Worm (Caenorhabditis elegans) whole organism, young adult: ENCODE measurements around the gene cpar-1.

Source experiments
- B0019.2 ChIP-seq: fragments of 200-800 bp; sonication (Bioruptor generic); conservative IDR thresholded peaks from 2 replicates; pipeline ENCODE4 v1.3.6; 2022; ENCODE audit warnings: missing genetic modification reagents, missing genetic modification characterization, missing compliant biosample characterization
- C06A6.2 ChIP-seq: fragments of 200-800 bp; sonication (Bioruptor generic); conservative IDR thresholded peaks from 2 replicates; pipeline ENCODE4 v1.3.6; 2022; ENCODE audit warnings: missing genetic modification characterization, missing compliant biosample characterization
- D2030.7 ChIP-seq: fragments of 200-800 bp; sonication (Bioruptor generic); IDR thresholded peaks from 2 replicates; pipeline ENCODE4 v1.3.6; 2022; ENCODE audit warnings: missing genetic modification reagents, missing genetic modification characterization, missing compliant biosample characterization
- F10E7.11 ChIP-seq: sonication (generic microtip); optimal IDR thresholded peaks from 2 replicates; lab custom pipeline; 2017; ENCODE audit warnings: mild to moderate bottlenecking, missing genetic modification characterization, moderate library complexity, missing compliant biosample characterization
- F33H1.4 ChIP-seq: fragments of 200-800 bp; sonication (Bioruptor generic); IDR thresholded peaks from 2 replicates; pipeline ENCODE4 v1.3.6; 2022; ENCODE audit warnings: missing genetic modification reagents, missing genetic modification characterization, missing compliant biosample characterization
- F39B2.1 ChIP-seq: fragments of 200-800 bp; sonication (Bioruptor generic); IDR thresholded peaks from 2 replicates; pipeline ENCODE4 v1.3.6; 2022; ENCODE audit warnings: missing genetic modification reagents, missing genetic modification characterization, missing compliant biosample characterization
- F57C9.4 ChIP-seq: sonication (generic microtip); optimal IDR thresholded peaks from 2 replicates; lab custom pipeline; 2017; ENCODE audit warnings: mild to moderate bottlenecking, missing genetic modification characterization, missing compliant biosample characterization
- K11D2.4 ChIP-seq: fragments of 200-800 bp; sonication (Bioruptor generic); IDR thresholded peaks from 2 replicates; pipeline ENCODE4 v1.3.6; 2022; ENCODE audit warnings: missing genetic modification reagents, missing genetic modification characterization, missing compliant biosample characterization
- Y79H2A.3 ChIP-seq: fragments of 200-800 bp; sonication (Bioruptor generic); conservative IDR thresholded peaks from 2 replicates; pipeline ENCODE4 v1.3.6; 2022; ENCODE audit warnings: missing genetic modification reagents, missing genetic modification characterization, missing compliant biosample characterization
- Y95B8A.8 ChIP-seq: fragments of 200-800 bp; sonication (Bioruptor generic); IDR thresholded peaks from 2 replicates; pipeline ENCODE4 v1.3.6; 2022; ENCODE audit warnings: missing genetic modification reagents, missing genetic modification characterization, missing compliant biosample characterization
- aptf-3 ChIP-seq: fragments of 200-800 bp; sonication (Bioruptor generic); IDR thresholded peaks from 2 replicates; pipeline ENCODE4 v1.3.6; 2022; ENCODE audit warnings: missing genetic modification characterization, missing compliant biosample characterization
- athp-1 ChIP-seq: sonication (generic microtip); optimal IDR thresholded peaks from 2 replicates; lab custom pipeline; 2017; ENCODE audit warnings: mild to moderate bottlenecking, missing genetic modification characterization, missing compliant biosample characterization
- attf-3 ChIP-seq: fragments of 200-800 bp; sonication (Bioruptor generic); conservative IDR thresholded peaks from 2 replicates; pipeline ENCODE4 v1.3.6; 2022; ENCODE audit warnings: missing genetic modification reagents, missing genetic modification characterization, missing compliant biosample characterization
- bed-2 ChIP-seq: fragments of 200-800 bp; sonication (Bioruptor generic); IDR thresholded peaks from 2 replicates; pipeline ENCODE4 v1.3.6; 2022; ENCODE audit warnings: missing genetic modification reagents, missing genetic modification characterization, missing compliant biosample characterization
- ccch-3 ChIP-seq: fragments of 200-800 bp; sonication (Bioruptor generic); optimal IDR thresholded peaks from 2 replicates; lab custom pipeline; 2018; ENCODE audit warnings: mild to moderate bottlenecking, missing genetic modification characterization, missing compliant biosample characterization
- cebp-1 ChIP-seq, 2 experiments: fragments of 200-800 bp in 1 of 2; sonication (Bioruptor generic) in 1 of 2; sonication (generic microtip) in 1 of 2; IDR thresholded peaks in 1 of 2; optimal IDR thresholded peaks in 1 of 2; 2 replicates each; pipeline versions ENCODE4 v1.3.6 to Lab custom; 2017 to 2022; ENCODE audit warnings: missing compliant biosample characterization in 2 of 2, missing genetic modification characterization in 2 of 2, mild to moderate bottlenecking in 1 of 2, missing genetic modification reagents in 1 of 2, moderate library complexity in 1 of 2
- ceh-40 ChIP-seq: fragments of 200-800 bp; sonication (Bioruptor generic); IDR thresholded peaks from 2 replicates; pipeline ENCODE4 v1.3.6; 2022; ENCODE audit warnings: missing genetic modification characterization, missing compliant biosample characterization
- dpff-1 ChIP-seq: sonication (generic microtip); optimal IDR thresholded peaks from 2 replicates; lab custom pipeline; 2017; ENCODE audit warnings: mild to moderate bottlenecking, missing genetic modification characterization, missing compliant biosample characterization
- egl-44 ChIP-seq: fragments of 200-800 bp; sonication (Bioruptor generic); IDR thresholded peaks from 2 replicates; pipeline ENCODE4 v1.3.6; 2022; ENCODE audit warnings: missing genetic modification reagents, missing genetic modification characterization, missing compliant biosample characterization
- him-1 ChIP-seq: sonication (generic microtip); optimal IDR thresholded peaks from 2 replicates; lab custom pipeline; 2016; ENCODE audit warnings: missing genotype, missing genetic modification reagents, missing genetic modification characterization, missing compliant biosample characterization
- hrde-1 ChIP-seq: sonication (generic microtip); optimal IDR thresholded peaks from 2 replicates; lab custom pipeline; 2016; ENCODE audit warnings: missing genetic modification characterization, mild to moderate bottlenecking, missing compliant biosample characterization, moderate library complexity, missing genotype, missing genetic modification reagents, borderline replicate concordance
- let-526 ChIP-seq: fragments of 200-800 bp; sonication (Bioruptor generic); IDR thresholded peaks from 2 replicates; pipeline ENCODE4 v1.3.6; 2022; ENCODE audit warnings: missing genetic modification reagents, missing genetic modification characterization, missing compliant biosample characterization
- lin-40 ChIP-seq: sonication (generic microtip); optimal IDR thresholded peaks from 2 replicates; lab custom pipeline; 2016; ENCODE audit warnings: missing genetic modification characterization, mild to moderate bottlenecking, missing compliant biosample characterization, missing genotype, missing genetic modification reagents
- madf-3 ChIP-seq: fragments of 200-800 bp; sonication (Bioruptor generic); IDR thresholded peaks from 2 replicates; pipeline ENCODE4 v1.3.6; 2022; ENCODE audit warnings: missing genetic modification reagents, missing genetic modification characterization, missing compliant biosample characterization
- madf-8 ChIP-seq: fragments of 200-800 bp; sonication (Bioruptor generic); conservative IDR thresholded peaks from 2 replicates; pipeline ENCODE4 v1.3.6; 2022; ENCODE audit warnings: missing genetic modification reagents, missing genetic modification characterization, missing compliant biosample characterization
- mel-28 ChIP-seq: sonication (generic microtip); optimal IDR thresholded peaks from 2 replicates; lab custom pipeline; 2016; ENCODE audit warnings: borderline replicate concordance, mild to moderate bottlenecking, missing genetic modification characterization, missing compliant biosample characterization
- nfya-1 ChIP-seq: sonication (generic microtip); optimal IDR thresholded peaks from 2 replicates; lab custom pipeline; 2017; ENCODE audit warnings: antibody characterized with exemption, missing compliant biosample characterization, missing genetic modification characterization, borderline replicate concordance; ENCODE audit not compliant: insufficient read depth
- nfyb-1 ChIP-seq: fragments of 200-800 bp; sonication (Bioruptor generic); IDR thresholded peaks from 2 replicates; pipeline ENCODE4 v1.3.6; 2022; ENCODE audit warnings: missing genetic modification reagents, missing genetic modification characterization, missing compliant biosample characterization
- nhr-120 ChIP-seq: fragments of 200-800 bp; sonication (Bioruptor generic); IDR thresholded peaks from 2 replicates; pipeline ENCODE4 v1.3.6; 2022; ENCODE audit warnings: missing genetic modification characterization, missing compliant biosample characterization
- nhr-27 ChIP-seq: fragments of 200-800 bp; sonication (Bioruptor generic); optimal IDR thresholded peaks from 2 replicates; lab custom pipeline; 2018; ENCODE audit warnings: mild to moderate bottlenecking, missing genetic modification characterization, moderate library complexity, missing compliant biosample characterization
- nhr-80 ChIP-seq: sonication (generic microtip); optimal IDR thresholded peaks from 2 replicates; lab custom pipeline; 2016; ENCODE audit warnings: missing genetic modification characterization, missing compliant biosample characterization
- nhr-90 ChIP-seq: sonication (generic microtip); optimal IDR thresholded peaks from 2 replicates; lab custom pipeline; 2016; ENCODE audit warnings: missing genotype, mild to moderate bottlenecking, missing genetic modification characterization, missing compliant biosample characterization
- pha-4 ChIP-seq: fragments of 150-350 bp; sonication (generic microtip); optimal IDR thresholded peaks from 2 replicates; lab custom pipeline; 2014; ENCODE audit warnings: missing biosample characterization, missing genetic modification reagents, missing genetic modification characterization
- rpc-1 ChIP-seq, 2 experiments: fragments of 150-350 bp in 1 of 2; sonication (generic microtip) in 1 of 2; optimal IDR thresholded peaks; 2 replicates each; lab custom pipeline; 2014 to 2018; ENCODE audit warnings: missing biosample characterization in 1 of 2, missing genetic modification characterization in 1 of 2, missing genetic modification reagents in 1 of 2, missing genotype in 1 of 2
- sdz-38 ChIP-seq: sonication (generic microtip); optimal IDR thresholded peaks from 2 replicates; lab custom pipeline; 2016; ENCODE audit warnings: missing genotype, missing genetic modification characterization, missing compliant biosample characterization
- snpc-1.3 ChIP-seq: sonication (generic microtip); optimal IDR thresholded peaks from 2 replicates; lab custom pipeline; 2017; ENCODE audit warnings: missing genetic modification characterization, mild to moderate bottlenecking, missing compliant biosample characterization, antibody characterized with exemption, moderate library complexity, missing genotype, missing genetic modification reagents; ENCODE audit not compliant: insufficient read depth
- snpc-3.4 ChIP-seq: sonication (generic microtip); optimal IDR thresholded peaks from 2 replicates; lab custom pipeline; 2017; ENCODE audit warnings: missing genetic modification characterization, mild to moderate bottlenecking, missing compliant biosample characterization, antibody characterized with exemption, moderate library complexity, missing genotype, missing genetic modification reagents
- snpc-4 ChIP-seq, 5 experiments: fragments of 150-350 bp in 1 of 5; sonication (generic microtip) in 4 of 5; optimal IDR thresholded peaks; 2 replicates each; lab custom pipeline; 2014 to 2018; ENCODE audit warnings: missing genetic modification characterization in 5 of 5, missing biosample characterization in 3 of 5, antibody characterized with exemption in 2 of 5, mild to moderate bottlenecking in 2 of 5, missing compliant biosample characterization in 2 of 5, missing genotype in 2 of 5, moderate library complexity in 2 of 5, missing genetic modification reagents in 1 of 5
- tlf-1 ChIP-seq: fragments of 200-800 bp; sonication (Bioruptor generic); optimal IDR thresholded peaks from 2 replicates; lab custom pipeline; 2018; ENCODE audit warnings: mild to moderate bottlenecking, missing genetic modification characterization, missing compliant biosample characterization
- unc-130 ChIP-seq: sonication (generic microtip); optimal IDR thresholded peaks from 2 replicates; lab custom pipeline; 2016; ENCODE audit warnings: missing genetic modification reagents, missing genetic modification characterization, missing compliant biosample characterization
- xnd-1 ChIP-seq: sonication (generic microtip); optimal IDR thresholded peaks from 2 replicates; lab custom pipeline; 2016; ENCODE audit warnings: missing genotype, missing genetic modification reagents, missing genetic modification characterization, missing compliant biosample characterization
- zim-3 ChIP-seq: sonication (generic microtip); optimal IDR thresholded peaks from 2 replicates; lab custom pipeline; 2017; ENCODE audit warnings: mild to moderate bottlenecking, missing genetic modification characterization, moderate library complexity, missing compliant biosample characterization
- ztf-18 ChIP-seq: sonication (generic microtip); optimal IDR thresholded peaks from 2 replicates; lab custom pipeline; 2016; ENCODE audit warnings: missing genotype, mild to moderate bottlenecking, missing genetic modification characterization, missing compliant biosample characterization
- ztf-25 ChIP-seq: fragments of 200-800 bp; sonication (Bioruptor generic); IDR thresholded peaks from 2 replicates; pipeline ENCODE4 v1.3.6; 2022; ENCODE audit warnings: missing genetic modification reagents, missing genetic modification characterization, missing compliant biosample characterization
- ztf-28 ChIP-seq: fragments of 200-800 bp; sonication (Bioruptor generic); IDR thresholded peaks from 2 replicates; pipeline ENCODE4 v1.3.6; 2022; ENCODE audit warnings: missing genetic modification reagents, missing genetic modification characterization, missing compliant biosample characterization
- ztf-6 ChIP-seq: fragments of 200-800 bp; sonication (Bioruptor generic); IDR thresholded peaks from 2 replicates; pipeline ENCODE4 v1.3.6; 2022; ENCODE audit warnings: missing genetic modification reagents, missing genetic modification characterization, missing compliant biosample characterization

The cpar-1 gene

ce11 chrIII:9393114-9393780, 40.6 kb upstream of the cpar-1 start, which contains the start of the genes gpr-2 and rgr-1 (continued):
- TF ChIP-seq Y95B8A.8: peak; percentile 86
- TF ChIP-seq nfyb-1 (GFP tag; lab: Robert Waterston, UW): no peak
- no peak for TF ChIP-seq sdz-38 (tag; lab: Kevin White, UChicago)
- TF ChIP-seq Y79H2A.3: peak; percentile 56; the same call in 1 of the 2 replicates
- no peak for TF ChIP-seq C06A6.2 (GFP tag; lab: Robert Waterston, UW)
- no peak for TF ChIP-seq mel-28 (tag; lab: Kevin White, UChicago)
- no peak for TF ChIP-seq nhr-120 (GFP tag; lab: Robert Waterston, UW)
- no peak for TF ChIP-seq ccch-3 (GFP tag; lab: Kevin White, UChicago)
- peak; percentile 96 for TF ChIP-seq madf-8
- no peak for TF ChIP-seq aptf-3
- TF ChIP-seq hrde-1: no peak
- no peak for TF ChIP-seq dpff-1
- no peak for TF ChIP-seq ztf-28 (GFP tag; lab: Robert Waterston, UW)
- peak; percentile 89 for TF ChIP-seq D2030.7 (GFP tag; lab: Robert Waterston, UW)
- no peak for TF ChIP-seq egl-44 (GFP tag; lab: Robert Waterston, UW)
- TF ChIP-seq snpc-1.3 (tag; lab: Kevin White, UChicago): peak; percentile 23
- no peak for TF ChIP-seq nfya-1 (tag; lab: Kevin White, UChicago)
- TF ChIP-seq madf-3 (GFP tag; lab: Robert Waterston, UW): peak; percentile 85
- no peak for TF ChIP-seq lin-40 (tag; lab: Kevin White, UChicago)
- no peak for TF ChIP-seq F39B2.1 (GFP tag; lab: Robert Waterston, UW)
- peak; percentile 37; the same call in 1 of the 2 replicates for TF ChIP-seq attf-3 (GFP tag; lab: Robert Waterston, UW)
- peak; percentile 91 for TF ChIP-seq xnd-1 (tag; lab: Kevin White, UChicago)
- TF ChIP-seq tlf-1: peak; percentile 90
- TF ChIP-seq cebp-1 (GFP tag; IDR thresholded peaks at IDR 0.05; lab: Robert Waterston, UW): no peak
- no peak for TF ChIP-seq cebp-1 (tag; optimal IDR thresholded peaks at IDR 0.05; lab: Kevin White, UChicago)
- no peak for TF ChIP-seq nhr-27
- peak; percentile 80 for TF ChIP-seq snpc-3.4 (tag; lab: Kevin White, UChicago)
- TF ChIP-seq snpc-4 (GFP tag; optimal IDR thresholded peaks at IDR 0.05; lab: Kevin White, UChicago): no peak
- TF ChIP-seq snpc-4 (tag; optimal IDR thresholded peaks at IDR 0.05; lab: Kevin White, UChicago): peak in 3 of 4 experiments; percentile 13 to 64 (median 40)
- TF ChIP-seq nhr-80 (tag; lab: Kevin White, UChicago): no peak
- no peak for TF ChIP-seq ztf-25 (GFP tag; lab: Robert Waterston, UW)
- no peak for TF ChIP-seq F57C9.4 (tag; lab: Kevin White, UChicago)
- TF ChIP-seq him-1: peak; percentile 32
- no peak for TF ChIP-seq F10E7.11 (tag; lab: Kevin White, UChicago)
- TF ChIP-seq athp-1 (tag; lab: Kevin White, UChicago): no peak
- peak; percentile 81 for TF ChIP-seq F33H1.4 (GFP tag; lab: Robert Waterston, UW)
- TF ChIP-seq bed-2 (GFP tag; lab: Robert Waterston, UW): no peak
- no peak for TF ChIP-seq let-526 (GFP tag; lab: Robert Waterston, UW)
- TF ChIP-seq pha-4 (tag; lab: Kevin White, UChicago): no peak
- TF ChIP-seq zim-3 (tag; lab: Kevin White, UChicago): no peak
- peak; percentile 79 for TF ChIP-seq B0019.2
- TF ChIP-seq ztf-18 (tag; lab: Kevin White, UChicago): peak; percentile 60
- no peak for TF ChIP-seq nhr-90
- TF ChIP-seq ceh-40: no peak
- no peak for TF ChIP-seq rpc-1 (optimal IDR thresholded peaks at IDR 0.05; lab: Kevin White, UChicago)
- no peak for TF ChIP-seq rpc-1 (tag; optimal IDR thresholded peaks at IDR 0.05; lab: Kevin White, UChicago)
- no peak for TF ChIP-seq ztf-6 (GFP tag; lab: Robert Waterston, UW)
- no peak for TF ChIP-seq K11D2.4 (GFP tag; lab: Robert Waterston, UW)
- peak; percentile 82 for TF ChIP-seq unc-130 (GFP tag; lab: Kevin White, UChicago)
